Worm (Caenorhabditis elegans): ENCODE data around the gene ZC204.17.

The ZC204.17 gene

DNA sequence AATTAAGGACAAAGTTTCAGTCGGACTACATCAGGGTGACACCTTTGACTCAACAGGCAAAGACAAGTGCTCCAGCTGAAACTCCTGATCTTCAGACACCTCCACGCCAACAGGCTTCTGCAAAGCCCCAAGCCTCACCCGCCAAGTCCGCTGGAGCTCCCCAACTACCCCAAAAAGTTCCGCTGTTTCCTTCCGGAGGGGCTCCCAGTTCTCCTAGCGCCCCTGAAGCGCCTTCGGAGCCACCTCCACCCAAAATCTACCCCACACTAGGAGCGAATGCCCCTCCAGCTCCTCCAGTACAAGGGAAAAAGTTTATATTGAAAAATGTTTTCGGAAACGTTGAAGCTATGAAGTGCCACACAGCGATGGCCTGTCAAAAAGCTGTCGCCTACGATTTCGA, 43.0 kb downstream of the ZC204.17 start:
- TF ChIP-seq him-1 (tag; optimal IDR thresholded peaks at IDR 0.05) (no peak), dao-5 (tag; optimal IDR thresholded peaks at IDR 0.05) (no peak), W03F9.2 (tag; optimal IDR thresholded peaks at IDR 0.05) (no peak)

DNA sequence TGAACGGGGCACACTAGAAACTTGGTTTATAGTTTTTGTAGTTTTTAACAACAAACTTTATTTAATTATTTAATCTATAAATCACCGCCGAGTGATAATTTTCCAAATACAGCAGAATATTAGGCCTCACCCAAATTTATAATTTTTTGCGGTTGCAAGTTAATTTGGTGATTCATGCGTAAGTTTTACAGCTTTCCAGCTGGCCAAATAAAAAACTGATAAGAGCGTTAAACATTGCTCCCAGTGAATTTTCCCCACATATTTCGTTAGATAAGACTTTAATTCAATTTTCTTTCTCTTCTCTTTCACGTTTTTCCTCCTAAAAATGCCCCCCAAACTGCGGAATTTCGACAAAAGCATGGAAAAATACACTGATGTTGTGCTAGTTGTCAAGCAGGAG, 44.6 kb downstream of the ZC204.17 start, which contains the start of gene bath-47:
Gene bath-47 (plus strand): TSS at position 305 of the 400 bp plus-strand sequence.
- TF ChIP-seq dao-5 (tag; optimal IDR thresholded peaks at IDR 0.05) (no peak), W03F9.2 (tag; optimal IDR thresholded peaks at IDR 0.05) (no peak), him-1 (tag; optimal IDR thresholded peaks at IDR 0.05) (no peak)

ce11 chrII:1600661-1601060, 45.4 kb downstream of the ZC204.17 start, which contains the start of gene bath-26:
bath-26 (minus strand) TSS chrII:1600761.
- TF ChIP-seq W03F9.2 (tag; optimal IDR thresholded peaks at IDR 0.05): no peak
- TF ChIP-seq him-1 (tag; optimal IDR thresholded peaks at IDR 0.05): no peak
- TF ChIP-seq dao-5 (tag; optimal IDR thresholded peaks at IDR 0.05): no peak

DNA sequence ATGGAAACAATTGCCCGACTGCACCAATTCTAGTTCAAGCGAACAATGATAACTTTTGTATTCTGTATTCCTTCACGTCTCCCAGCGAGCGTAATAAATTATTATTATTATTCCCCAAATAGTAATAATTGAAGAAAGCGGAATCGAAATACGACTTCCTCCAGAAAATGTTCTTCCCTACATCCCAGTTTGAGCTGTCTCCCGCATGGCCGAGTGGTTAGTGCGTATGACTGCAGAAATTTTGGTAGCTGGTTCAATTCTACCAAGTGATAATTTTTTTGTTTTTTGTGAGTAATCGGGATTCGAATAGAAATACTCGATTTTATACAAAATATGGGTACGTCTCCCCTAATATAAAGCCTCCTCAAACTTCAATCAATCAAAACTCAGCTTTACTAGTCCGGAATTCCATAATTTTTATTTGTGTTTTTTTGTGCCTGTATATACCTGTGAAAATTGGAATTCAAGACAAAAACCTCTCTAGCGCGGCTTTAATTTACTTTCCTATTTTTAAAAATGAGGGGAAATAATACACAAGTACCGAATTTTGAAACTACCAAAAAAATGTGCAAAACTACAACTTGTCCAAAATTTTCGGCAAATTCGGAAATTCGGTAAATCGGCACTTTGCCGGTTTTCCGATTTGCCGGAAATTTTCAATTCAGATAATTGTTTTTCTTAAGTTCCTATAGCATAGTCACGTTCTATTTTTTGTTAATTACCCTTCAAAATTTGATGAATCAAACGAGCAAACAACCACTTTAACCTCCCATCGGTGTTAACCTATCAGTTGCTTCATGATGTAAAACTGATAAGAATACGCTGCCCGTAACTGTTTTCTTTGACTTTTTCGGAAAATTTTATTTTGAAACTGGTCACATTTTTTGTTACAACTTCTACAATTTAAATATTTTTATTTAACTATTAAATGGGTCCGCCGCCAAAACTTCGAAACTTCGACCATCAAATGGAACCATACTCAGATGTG, 48.7 kb downstream of the ZC204.17 start, which contains the start of gene bath-46:
Gene bath-46 (plus strand): TSS at position 806 of the 988 bp plus-strand sequence.
- TF ChIP-seq dao-5 (tag; optimal IDR thresholded peaks at IDR 0.05): no peak
- no peak for TF ChIP-seq W03F9.2 (tag; optimal IDR thresholded peaks at IDR 0.05)
- TF ChIP-seq him-1 (tag; optimal IDR thresholded peaks at IDR 0.05): no peak

Measured in whole organism, L4/young adult.